Fruit fly (Drosophila melanogaster) whole organism, prepupa: Measurements from ENCODE around the gene CG7600.

Source experiments
- Blimp-1 ChIP-seq: fragments of 200-800 bp; sonication (Bioruptor generic); optimal IDR thresholded peaks from 3 replicates; lab custom pipeline; 2017; ENCODE audit warnings: missing biosample characterization, missing genetic modification characterization, mild to moderate bottlenecking, moderate library complexity, missing genetic modification reagents
- CG10631 ChIP-seq: fragments of 200-800 bp; sonication (Bioruptor generic); optimal IDR thresholded peaks from 2 replicates; lab custom pipeline; 2016; ENCODE audit warnings: missing biosample characterization, missing genetic modification characterization
- CG10669 ChIP-seq: fragments of 200-800 bp; sonication (Bioruptor generic); optimal IDR thresholded peaks from 3 replicates; lab custom pipeline; 2018; ENCODE audit warnings: missing biosample characterization, mild to moderate bottlenecking, missing genetic modification characterization, moderate library complexity
- CG3919 ChIP-seq: fragments of 200-800 bp; sonication (Bioruptor generic); optimal IDR thresholded peaks from 3 replicates; lab custom pipeline; 2016; ENCODE audit warnings: missing biosample characterization, missing genetic modification characterization
- CG6854 ChIP-seq: fragments of 200-800 bp; sonication (Bioruptor generic); optimal IDR thresholded peaks from 2 replicates; lab custom pipeline; 2017; ENCODE audit warnings: missing biosample characterization, mild to moderate bottlenecking, missing genetic modification characterization
- Sox14 ChIP-seq: fragments of 200-800 bp; sonication (Bioruptor generic); optimal IDR thresholded peaks from 3 replicates; lab custom pipeline; 2016; ENCODE audit warnings: missing biosample characterization, missing genetic modification characterization
- lz ChIP-seq: fragments of 200-800 bp; sonication (Bioruptor generic); optimal IDR thresholded peaks from 3 replicates; lab custom pipeline; 2016; ENCODE audit warnings: missing biosample characterization, missing genetic modification characterization

DNA sequence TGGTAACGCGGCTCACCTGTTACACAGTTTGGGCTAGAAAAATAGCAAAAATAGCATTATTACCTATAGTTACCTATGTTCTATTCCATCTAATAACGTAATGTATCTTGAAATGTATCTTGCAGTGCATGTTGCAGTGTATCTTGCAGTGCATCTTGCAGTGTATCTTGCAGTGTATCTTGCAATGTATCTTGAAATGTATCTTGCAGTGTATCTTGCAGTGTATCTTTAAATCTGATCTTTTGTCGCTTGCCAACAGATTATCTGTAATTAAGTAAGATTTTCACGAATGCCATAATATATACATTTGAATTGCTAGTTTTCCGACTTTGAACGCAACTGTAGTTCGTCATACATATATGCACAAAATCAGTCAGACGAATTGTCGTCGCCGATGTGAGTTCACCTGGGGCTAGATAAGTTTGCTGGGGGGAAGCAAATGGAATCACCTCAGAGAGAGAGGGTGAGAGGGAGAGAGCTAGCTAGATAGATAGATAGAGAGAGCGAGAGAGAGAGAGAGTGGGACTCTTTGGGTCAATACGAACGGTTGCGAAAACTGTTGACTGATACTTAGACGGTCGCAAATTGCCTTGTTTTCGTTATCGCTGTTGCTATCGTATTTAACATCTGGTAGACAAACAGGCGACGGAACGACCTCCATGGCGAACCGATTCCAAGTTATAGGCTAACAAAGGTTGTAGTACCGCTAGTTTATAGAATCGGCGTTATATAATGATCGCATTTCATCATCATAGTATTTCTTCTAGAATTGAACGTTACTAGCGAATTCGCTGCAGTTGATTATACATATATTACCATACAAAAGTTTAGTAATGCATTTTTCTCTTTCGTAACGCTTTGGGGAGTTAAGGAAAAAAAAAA, 32.1 kb downstream of the CG7600 start:
- TF ChIP-seq CG6854 (GFP tag; lab: Kevin White, UChicago) (no peak), Sox14 (GFP tag; lab: Kevin White, UChicago) (no peak), CG10631 (GFP tag; lab: Kevin White, UChicago) (peak; percentile 45), Blimp-1 (GFP tag; lab: Kevin White, UChicago) (no peak), lz (GFP tag; lab: Kevin White, UChicago) (no peak), CG3919 (GFP tag; lab: Kevin White, UChicago) (no peak), CG10669 (GFP tag; lab: Kevin White, UChicago) (peak; percentile 30)
